Fruit fly (Drosophila melanogaster): Measurements from ENCODE around the gene CG12480.

The CG12480 gene

dm6 chrX:14169068-14169642 lies at the start of gene CG12480:
TSS of gene CG12480 (plus strand) at chrX:14169592.
- TF ChIP-seq CG8478 (optimal IDR thresholded peaks at IDR 0.05) (no peak), CTCF (optimal IDR thresholded peaks at IDR 0.05) (no peak)

dm6 chrX:14120213-14120612 lies 49.2 kb upstream of the CG12480 start:
- TF ChIP-seq CG8478 (optimal IDR thresholded peaks at IDR 0.05) (no peak), CTCF (optimal IDR thresholded peaks at IDR 0.05) (no peak)

dm6 chrX:14122662-14123372 lies 46.6 kb upstream of the CG12480 start:
- TF ChIP-seq CTCF (optimal IDR thresholded peaks at IDR 0.05) (peak; percentile 52 to 65), CG8478 (optimal IDR thresholded peaks at IDR 0.05) (no peak)

- TF ChIP-seq CTCF (optimal IDR thresholded peaks at IDR 0.05), result no peak
- TF ChIP-seq CG8478 (optimal IDR thresholded peaks at IDR 0.05), result no peak
Measured at dm6 chrX:14123688-14124087, 45.7 kb upstream of the CG12480 start.

dm6 chrX:14133936-14134335 lies 35.5 kb upstream of the CG12480 start:
- TF ChIP-seq CG8478 (optimal IDR thresholded peaks at IDR 0.05) (no peak), CTCF (optimal IDR thresholded peaks at IDR 0.05) (no peak)

dm6 chrX:14148171-14148570 lies 21.2 kb upstream of the CG12480 start:
- TF ChIP-seq CTCF (optimal IDR thresholded peaks at IDR 0.05), result no peak
- TF ChIP-seq CG8478 (optimal IDR thresholded peaks at IDR 0.05), result no peak

dm6 chrX:14149312-14149711 lies 20.1 kb upstream of the CG12480 start:
- TF ChIP-seq CTCF (optimal IDR thresholded peaks at IDR 0.05), result no peak
- no peak for TF ChIP-seq CG8478 (optimal IDR thresholded peaks at IDR 0.05)

- TF ChIP-seq CG8478 (optimal IDR thresholded peaks at IDR 0.05) (no peak), CTCF (optimal IDR thresholded peaks at IDR 0.05) (no peak)
Measured at dm6 chrX:14151906-14152305, 17.5 kb upstream of the CG12480 start, which contains the start of gene CG12479. TSS of gene CG12479 (minus strand) at chrX:14152006.

- no peak for TF ChIP-seq CTCF (optimal IDR thresholded peaks at IDR 0.05)
- no peak for TF ChIP-seq CG8478 (optimal IDR thresholded peaks at IDR 0.05)
Measured at dm6 chrX:14153689-14154088, 15.7 kb upstream of the CG12480 start.

dm6 chrX:14172524-14172923 lies 3.1 kb downstream of the CG12480 start, which contains the start of gene betaNACtes1:
TSS of gene betaNACtes1 (minus strand) at chrX:14172624.
- TF ChIP-seq CG8478 (optimal IDR thresholded peaks at IDR 0.05) (no peak), CTCF (optimal IDR thresholded peaks at IDR 0.05) (no peak)

- TF ChIP-seq CG8478 (optimal IDR thresholded peaks at IDR 0.05) (no peak), CTCF (optimal IDR thresholded peaks at IDR 0.05) (no peak)
Measured at dm6 chrX:14173654-14174053, 4.3 kb downstream of the CG12480 start.

- TF ChIP-seq CTCF (optimal IDR thresholded peaks at IDR 0.05) (no peak), CG8478 (optimal IDR thresholded peaks at IDR 0.05) (no peak)
Measured at dm6 chrX:14174456-14174855, 5.1 kb downstream of the CG12480 start, which contains the start of gene CG1368. TSS of gene CG1368 (plus strand) at chrX:14174756.

- TF ChIP-seq CTCF (optimal IDR thresholded peaks at IDR 0.05) (no peak), CG8478 (optimal IDR thresholded peaks at IDR 0.05) (no peak)
Measured at dm6 chrX:14175663-14176062, 6.3 kb downstream of the CG12480 start.

- TF ChIP-seq CTCF (optimal IDR thresholded peaks at IDR 0.05) (no peak), CG8478 (optimal IDR thresholded peaks at IDR 0.05) (no peak)
Measured at dm6 chrX:14176623-14177022, 7.2 kb downstream of the CG12480 start, which contains the start of gene CG11581. TSS of gene CG11581 (plus strand) at chrX:14176923.

- TF ChIP-seq CTCF (optimal IDR thresholded peaks at IDR 0.05) (no peak), CG8478 (optimal IDR thresholded peaks at IDR 0.05) (no peak)
Measured at dm6 chrX:14180728-14181127, 11.3 kb downstream of the CG12480 start, which contains the start of gene CG11584. TSS of gene CG11584 (plus strand) at chrX:14181028.

dm6 chrX:14184062-14184611 lies 14.7 kb downstream of the CG12480 start, which contains the start of gene CG32603:
TSS of gene CG32603 (plus strand) at chrX:14184561.
- TF ChIP-seq CG8478 (optimal IDR thresholded peaks at IDR 0.05), result no peak
- no peak for TF ChIP-seq CTCF (optimal IDR thresholded peaks at IDR 0.05)

Measured in S2 (cell line).